Worm (Caenorhabditis elegans): Measurements from ENCODE around the gene rfip-2.

Gene rfip-2

ce11 chrII:753469-753868, 29.9 kb downstream of the rfip-2 start:
- no peak for TF ChIP-seq fkh-2 (tag; optimal IDR thresholded peaks at IDR 0.05)
- no peak for TF ChIP-seq elt-2 (tag; optimal IDR thresholded peaks at IDR 0.05)
- no peak for TF ChIP-seq ceh-16 (tag; optimal IDR thresholded peaks at IDR 0.05)
- no peak for TF ChIP-seq nhr-77 (tag; optimal IDR thresholded peaks at IDR 0.05)
- no peak for TF ChIP-seq sea-2 (GFP tag; optimal IDR thresholded peaks at IDR 0.05)
- no peak for TF ChIP-seq ceh-82 (tag; optimal IDR thresholded peaks at IDR 0.05)
- no peak for TF ChIP-seq nhr-43 (tag; optimal IDR thresholded peaks at IDR 0.05; ENCODE audit: poor library complexity, severe bottlenecking)
- TF ChIP-seq zag-1 (tag; optimal IDR thresholded peaks at IDR 0.05) = no peak
- TF ChIP-seq nhr-23 (tag; optimal IDR thresholded peaks at IDR 0.05) = no peak
- TF ChIP-seq ceh-28 (tag; optimal IDR thresholded peaks at IDR 0.05) = no peak
- TF ChIP-seq ceh-9 (tag; optimal IDR thresholded peaks at IDR 0.05) = no peak
- TF ChIP-seq pha-4 (tag; optimal IDR thresholded peaks at IDR 0.05) = no peak
- TF ChIP-seq nhr-11 (tag; optimal IDR thresholded peaks at IDR 0.05) = no peak

ce11 chrII:754971-755370, 31.4 kb downstream of the rfip-2 start:
- TF ChIP-seq egl-5 (tag; optimal IDR thresholded peaks at IDR 0.05) (no peak), snpc-4 (tag; optimal IDR thresholded peaks at IDR 0.05) (no peak), lin-39 (tag; optimal IDR thresholded peaks at IDR 0.05) (no peak), ZK546.5 (tag; optimal IDR thresholded peaks at IDR 0.05) (no peak), elt-3 (tag; optimal IDR thresholded peaks at IDR 0.05) (no peak), nhr-23 (tag; optimal IDR thresholded peaks at IDR 0.05) (no peak), ceh-9 (tag; optimal IDR thresholded peaks at IDR 0.05) (no peak), ceh-82 (tag; optimal IDR thresholded peaks at IDR 0.05) (no peak), fkh-2 (tag; optimal IDR thresholded peaks at IDR 0.05) (no peak), nhr-28 (tag; optimal IDR thresholded peaks at IDR 0.05) (no peak), ztf-4 (tag; optimal IDR thresholded peaks at IDR 0.05) (no peak), nhr-237 (tag; optimal IDR thresholded peaks at IDR 0.05) (no peak), elt-1 (tag; optimal IDR thresholded peaks at IDR 0.05) (no peak), unc-39 (tag; optimal IDR thresholded peaks at IDR 0.05) (no peak), nhr-25 (tag; optimal IDR thresholded peaks at IDR 0.05) (no peak), nhr-77 (tag; optimal IDR thresholded peaks at IDR 0.05) (no peak), nhr-11 (tag; optimal IDR thresholded peaks at IDR 0.05) (no peak)

- TF ChIP-seq nhr-43 (tag; optimal IDR thresholded peaks at IDR 0.05; ENCODE audit: poor library complexity, severe bottlenecking) (no peak), ceh-9 (tag; optimal IDR thresholded peaks at IDR 0.05) (no peak), ztf-11 (tag; optimal IDR thresholded peaks at IDR 0.05) (no peak), ceh-28 (tag; optimal IDR thresholded peaks at IDR 0.05) (peak; percentile 85), daf-12 (tag; optimal IDR thresholded peaks at IDR 0.05) (no peak), ZK546.5 (tag; optimal IDR thresholded peaks at IDR 0.05) (no peak)
These were observed 32.6 kb downstream of the rfip-2 start for ce11 chrII:756161-756560.

ce11 chrII:757224-757623, 33.6 kb downstream of the rfip-2 start:
- TF ChIP-seq fkh-2 (tag; optimal IDR thresholded peaks at IDR 0.05) (no peak), R02D3.7 (tag; optimal IDR thresholded peaks at IDR 0.05) (no peak), unc-39 (tag; optimal IDR thresholded peaks at IDR 0.05) (no peak)

ce11 chrII:759788-760187, 36.2 kb downstream of the rfip-2 start:
- TF ChIP-seq snpc-4 (tag; optimal IDR thresholded peaks at IDR 0.05) (peak; percentile 1), lin-15B (tag; optimal IDR thresholded peaks at IDR 0.05) (peak; percentile 26), nhr-23 (tag; optimal IDR thresholded peaks at IDR 0.05) (no peak), fkh-10 (GFP tag; optimal IDR thresholded peaks at IDR 0.05) (peak; percentile 77), ceh-9 (tag; optimal IDR thresholded peaks at IDR 0.05) (no peak), lsy-12 (tag; optimal IDR thresholded peaks at IDR 0.05) (no peak), jun-1 (tag; optimal IDR thresholded peaks at IDR 0.05) (no peak), pqm-1 (tag; optimal IDR thresholded peaks at IDR 0.05) (no peak), egl-27 (tag; optimal IDR thresholded peaks at IDR 0.05) (no peak), nfya-1 (tag; optimal IDR thresholded peaks at IDR 0.05; ENCODE audit: insufficient read depth) (peak; percentile 74), egl-5 (tag; optimal IDR thresholded peaks at IDR 0.05) (peak; percentile 21), hmg-11 (tag; optimal IDR thresholded peaks at IDR 0.05) (peak; percentile 17), nhr-25 (tag; optimal IDR thresholded peaks at IDR 0.05) (no peak), lin-39 (tag; optimal IDR thresholded peaks at IDR 0.05) (peak; percentile 82)

All from whole organism, L3 larva.